Fruit fly (Drosophila melanogaster) Kc167 (cell line): ENCODE data around the gene amn.

Source experiments
- Myc ChIP-seq: fragments of >200 bp; optimal IDR thresholded peaks from 2 replicates; lab custom pipeline; 2017; ENCODE audit warnings: missing external identifiers
- h ChIP-seq: fragments of >200 bp; optimal IDR thresholded peaks from 3 replicates; lab custom pipeline; 2018; ENCODE audit warnings: missing external identifiers
- insv ChIP-seq: fragments of >200 bp; optimal IDR thresholded peaks from 3 replicates; lab custom pipeline; 2018; ENCODE audit warnings: missing external identifiers

DNA sequence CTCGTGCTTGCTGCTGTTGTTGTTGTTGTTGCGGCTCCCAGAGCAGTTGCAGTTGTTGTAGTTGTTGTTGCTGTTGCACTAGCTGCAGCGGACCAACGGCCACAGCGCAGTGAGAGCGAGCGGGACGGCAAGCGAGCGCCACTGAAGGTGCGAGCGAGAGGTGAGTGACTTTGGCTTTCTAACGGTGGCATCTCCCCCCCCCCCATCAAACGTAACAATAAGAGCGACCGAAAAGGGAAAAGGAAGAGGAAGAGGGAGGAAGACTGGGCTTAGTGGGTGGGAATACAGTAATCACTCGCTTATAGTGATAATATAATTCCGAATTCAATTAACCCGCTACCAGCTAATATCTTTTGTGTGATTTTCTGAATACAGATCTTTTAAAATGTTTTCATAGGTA, 22.9 kb downstream of the amn start:
- TF ChIP-seq Myc (lab: Kevin White, UChicago) (no peak), insv (lab: Kevin White, UChicago) (no peak), h (lab: Kevin White, UChicago) (no peak)
